Fruit fly (Drosophila melanogaster) whole organism, pupa: ENCODE measurements around the gene emc.

Experiments
- CG10348 ChIP-seq: fragments of 200-800 bp; sonication (Bioruptor generic); IDR thresholded peaks from 2 replicates; pipeline ENCODE4 v1.3.6; 2022; ENCODE audit warnings: missing biosample characterization, missing genetic modification characterization
- CG12605 ChIP-seq: fragments of 200-800 bp; sonication (Bioruptor generic); IDR thresholded peaks from 2 replicates; pipeline ENCODE4 v1.3.6; 2022; ENCODE audit warnings: missing biosample characterization, missing genetic modification characterization
- CG15710 ChIP-seq: fragments of 200-800 bp; sonication (Bioruptor generic); optimal IDR thresholded peaks from 2 replicates; lab custom pipeline; 2018; ENCODE audit warnings: missing biosample characterization, mild to moderate bottlenecking, missing genetic modification characterization, moderate library complexity
- CG17806 ChIP-seq: fragments of 200-800 bp; sonication (Bioruptor generic); optimal IDR thresholded peaks from 2 replicates; lab custom pipeline; 2018; ENCODE audit warnings: missing biosample characterization, mild to moderate bottlenecking, missing genetic modification characterization, moderate library complexity
- CG34367 ChIP-seq: fragments of 200-800 bp; sonication (Bioruptor generic); optimal IDR thresholded peaks from 2 replicates; lab custom pipeline; 2018; ENCODE audit warnings: missing biosample characterization, mild to moderate bottlenecking, missing genetic modification characterization
- CG4496 ChIP-seq: fragments of 200-800 bp; sonication (Bioruptor generic); IDR thresholded peaks from 3 replicates; pipeline ENCODE4 v1.3.6; 2022; ENCODE audit warnings: missing biosample characterization, missing genetic modification characterization
- D1 ChIP-seq: fragments of 200-800 bp; sonication (Bioruptor generic); optimal IDR thresholded peaks from 2 replicates; lab custom pipeline; 2018; ENCODE audit warnings: missing biosample characterization, mild to moderate bottlenecking, missing genetic modification characterization, moderate library complexity
- EcR ChIP-seq: fragments of 200-800 bp; sonication (Bioruptor generic); optimal IDR thresholded peaks from 3 replicates; lab custom pipeline; 2019; ENCODE audit warnings: missing biosample characterization, missing genetic modification characterization, mild to moderate bottlenecking, moderate library complexity, missing genetic modification reagents
- Ets98B ChIP-seq: fragments of 200-800 bp; sonication (Bioruptor generic); IDR thresholded peaks from 2 replicates; pipeline ENCODE4 v1.3.6; 2022; ENCODE audit warnings: missing biosample characterization, missing genetic modification characterization
- Pif1A ChIP-seq: fragments of 200-800 bp; sonication (Bioruptor generic); optimal IDR thresholded peaks from 3 replicates; lab custom pipeline; 2016; ENCODE audit warnings: missing biosample characterization, missing genetic modification characterization
- Snoo ChIP-seq: fragments of 200-800 bp; sonication (Bioruptor generic); optimal IDR thresholded peaks from 3 replicates; lab custom pipeline; 2017; ENCODE audit warnings: missing biosample characterization, mild to moderate bottlenecking, missing genetic modification characterization, inconsistent platforms
- gl ChIP-seq: fragments of 200-800 bp; sonication (Bioruptor generic); optimal IDR thresholded peaks from 2 replicates; lab custom pipeline; 2018; ENCODE audit warnings: missing biosample characterization, mild to moderate bottlenecking, missing genetic modification characterization
- rn ChIP-seq: fragments of 200-800 bp; sonication (Bioruptor generic); IDR thresholded peaks from 2 replicates; pipeline ENCODE4 v1.3.6; 2022; ENCODE audit warnings: missing biosample characterization, missing genetic modification characterization

DNA sequence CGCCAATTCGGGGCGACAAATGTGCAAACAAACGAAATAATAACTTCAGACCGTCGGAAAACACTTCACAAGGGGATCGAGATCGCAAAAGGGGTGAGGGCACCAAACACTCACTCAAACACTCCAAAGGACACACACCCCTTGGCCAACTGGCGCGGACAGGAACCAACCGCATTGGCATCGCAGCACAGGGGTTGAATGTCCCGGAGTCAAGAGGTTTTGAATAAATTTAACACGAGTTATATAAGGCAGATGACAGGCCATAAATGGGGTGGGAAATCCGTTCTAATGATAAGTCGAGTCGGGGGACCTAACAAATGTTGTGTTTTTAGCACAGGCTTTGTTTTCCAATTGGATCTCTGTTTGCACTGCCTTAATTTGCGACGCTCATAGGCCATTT is 33.3 kb downstream of the emc start:
- TF ChIP-seq CG34367 (tag; lab: Kevin White, UChicago), result no peak
- TF ChIP-seq CG4496 (GFP tag; lab: Robert Waterston, UW), result no peak
- no peak for TF ChIP-seq gl
- TF ChIP-seq EcR (GFP tag; lab: Kevin White, UChicago), result no peak
- TF ChIP-seq Pif1A, result no peak
- no peak for TF ChIP-seq CG10348 (GFP tag; lab: Robert Waterston, UW)
- no peak for TF ChIP-seq rn (GFP tag; lab: Robert Waterston, UW)
- no peak for TF ChIP-seq CG17806 (tag; lab: Kevin White, UChicago)
- no peak for TF ChIP-seq Snoo (tag; lab: Kevin White, UChicago)
- TF ChIP-seq CG15710, result no peak
- TF ChIP-seq CG12605 (GFP tag; lab: Robert Waterston, UW), result no peak
- no peak for TF ChIP-seq Ets98B
- TF ChIP-seq D1 (tag; lab: Kevin White, UChicago), result no peak
